Worm (Caenorhabditis elegans) whole organism, L1 larva: Measurements from ENCODE around the gene fut-3.

Experiments used
- C04F5.9 ChIP-seq: sonication (generic microtip); optimal IDR thresholded peaks from 2 replicates; lab custom pipeline; 2016; ENCODE audit warnings: missing genetic modification characterization, missing compliant biosample characterization
- aha-1 ChIP-seq: fragments of 150-350 bp; optimal IDR thresholded peaks from 2 replicates; lab custom pipeline; 2014; ENCODE audit warnings: missing biosample characterization, missing genetic modification characterization
- aly-2 ChIP-seq: fragments of 150-350 bp; optimal IDR thresholded peaks from 2 replicates; lab custom pipeline; 2014; ENCODE audit warnings: missing biosample characterization, missing genetic modification characterization
- blmp-1 ChIP-seq: fragments of 150-350 bp; optimal IDR thresholded peaks from 2 replicates; lab custom pipeline; 2014; ENCODE audit warnings: missing biosample characterization, missing genetic modification characterization
- ceh-63 ChIP-seq: fragments of 200-800 bp; sonication (Bioruptor generic); optimal IDR thresholded peaks from 2 replicates; lab custom pipeline; 2018; ENCODE audit warnings: mild to moderate bottlenecking, missing genetic modification characterization, missing compliant biosample characterization
- ceh-82 ChIP-seq, 3 experiments: fragments of 150-350 bp in 1 of 3; sonication (generic microtip) in 2 of 3; optimal IDR thresholded peaks; 2 replicates each; lab custom pipeline; 2014 to 2017; ENCODE audit warnings: missing biosample characterization in 3 of 3, missing genetic modification characterization in 3 of 3
- ceh-90 ChIP-seq: sonication (generic microtip); optimal IDR thresholded peaks from 2 replicates; lab custom pipeline; 2016; ENCODE audit warnings: missing genetic modification characterization, missing compliant biosample characterization
- ces-1 ChIP-seq: fragments of 150-350 bp; optimal IDR thresholded peaks from 2 replicates; lab custom pipeline; 2014; ENCODE audit warnings: missing biosample characterization, missing genetic modification reagents, missing genetic modification characterization
- dpl-1 ChIP-seq, 3 experiments: fragments of 150-350 bp in 2 of 3; sonication (generic microtip) in 1 of 3; optimal IDR thresholded peaks; 2 replicates each; lab custom pipeline; 2014 to 2017; ENCODE audit warnings: missing biosample characterization in 3 of 3, missing genetic modification characterization in 3 of 3, missing genetic modification reagents in 3 of 3
- efl-1 ChIP-seq, 4 experiments: fragments of 150-350 bp; optimal IDR thresholded peaks in 3 of 4; peaks in 1 of 4; 1 replicate in 1 of 4; 2 replicates in 3 of 4; lab custom pipeline; 2014; ENCODE audit warnings: missing biosample characterization in 2 of 4, missing genetic modification characterization in 2 of 4, missing genetic modification reagents in 2 of 4
- egl-13 ChIP-seq: sonication (generic microtip); optimal IDR thresholded peaks from 2 replicates; lab custom pipeline; 2016; ENCODE audit warnings: missing genotype, missing genetic modification reagents, missing genetic modification characterization, missing compliant biosample characterization
- elt-2 ChIP-seq: sonication (generic microtip); optimal IDR thresholded peaks from 2 replicates; lab custom pipeline; 2016; ENCODE audit warnings: missing genetic modification characterization, mild to moderate bottlenecking, inconsistent platforms, missing compliant biosample characterization, missing genetic modification reagents
- ets-5 ChIP-seq: fragments of 200-800 bp; sonication (Bioruptor generic); IDR thresholded peaks from 2 replicates; pipeline ENCODE4 v1.3.6; 2022; ENCODE audit warnings: missing genetic modification characterization, missing compliant biosample characterization
- fkh-4 ChIP-seq: sonication (generic microtip); optimal IDR thresholded peaks from 2 replicates; lab custom pipeline; 2016; ENCODE audit warnings: missing compliant biosample characterization, missing genetic modification characterization, borderline replicate concordance
- fos-1 ChIP-seq: fragments of 150-350 bp; optimal IDR thresholded peaks from 2 replicates; lab custom pipeline; 2014; ENCODE audit warnings: missing biosample characterization, missing genetic modification characterization
- grh-1 ChIP-seq: fragments of 200-800 bp; sonication (Bioruptor generic); IDR thresholded peaks from 2 replicates; pipeline ENCODE4 v1.3.6; 2022; ENCODE audit warnings: missing genetic modification reagents, missing genetic modification characterization, missing compliant biosample characterization
- hlh-17 ChIP-seq: fragments of 200-800 bp; sonication (Bioruptor generic); optimal IDR thresholded peaks from 2 replicates; lab custom pipeline; 2018; ENCODE audit warnings: missing genetic modification characterization, mild to moderate bottlenecking, missing compliant biosample characterization, moderate library complexity, borderline replicate concordance
- irx-1 ChIP-seq: sonication (generic microtip); optimal IDR thresholded peaks from 2 replicates; lab custom pipeline; 2016; ENCODE audit warnings: missing genetic modification characterization, missing compliant biosample characterization
- isw-1 ChIP-seq: fragments of 200-800 bp; sonication (Bioruptor generic); IDR thresholded peaks from 2 replicates; pipeline ENCODE4 v1.3.6; 2022; ENCODE audit warnings: missing genetic modification characterization, missing compliant biosample characterization
- lin-13 ChIP-seq: fragments of 150-350 bp; optimal IDR thresholded peaks from 2 replicates; lab custom pipeline; 2014; ENCODE audit warnings: missing biosample characterization, missing genetic modification reagents, missing genetic modification characterization
- lin-14 ChIP-seq: fragments of 200-800 bp; sonication (Bioruptor generic); optimal IDR thresholded peaks from 2 replicates; lab custom pipeline; 2018; ENCODE audit warnings: mild to moderate bottlenecking, missing genetic modification characterization, moderate library complexity, missing compliant biosample characterization
- lin-15B ChIP-seq: fragments of 150-350 bp; sonication (generic microtip); optimal IDR thresholded peaks from 3 replicates; lab custom pipeline; 2014; ENCODE audit warnings: missing biosample characterization, missing genetic modification characterization
- lin-35 ChIP-seq, 2 experiments: fragments of 150-350 bp; optimal IDR thresholded peaks; 2 replicates each; lab custom pipeline; 2014; ENCODE audit warnings: missing biosample characterization in 2 of 2, missing genetic modification characterization in 2 of 2, missing genetic modification reagents in 2 of 2
- lir-3 ChIP-seq: sonication (generic microtip); optimal IDR thresholded peaks from 2 replicates; lab custom pipeline; 2016; ENCODE audit warnings: mild to moderate bottlenecking, missing genetic modification characterization, moderate library complexity, missing compliant biosample characterization; ENCODE audit not compliant: poor library complexity
- lsy-2 ChIP-seq, 2 experiments: fragments of 150-350 bp; optimal IDR thresholded peaks; 2 replicates each; lab custom pipeline; 2014; ENCODE audit warnings: missing biosample characterization in 2 of 2, missing genetic modification characterization in 2 of 2
- mab-9 ChIP-seq: fragments of 200-800 bp; sonication (Bioruptor generic); IDR thresholded peaks from 2 replicates; pipeline ENCODE4 v1.3.6; 2022; ENCODE audit warnings: missing genetic modification reagents, missing genetic modification characterization, missing compliant biosample characterization
- mef-2 ChIP-seq: fragments of 150-350 bp; optimal IDR thresholded peaks from 2 replicates; lab custom pipeline; 2014; ENCODE audit warnings: missing biosample characterization, missing genetic modification characterization
- mep-1 ChIP-seq: fragments of 150-350 bp; optimal IDR thresholded peaks from 2 replicates; lab custom pipeline; 2014; ENCODE audit warnings: missing biosample characterization, missing genetic modification characterization
- nhr-19 ChIP-seq: fragments of 200-800 bp; sonication (Bioruptor generic); conservative IDR thresholded peaks from 2 replicates; pipeline ENCODE4 v1.3.6; 2022; ENCODE audit warnings: missing genetic modification characterization, missing compliant biosample characterization
- nhr-237 ChIP-seq: fragments of 150-350 bp; optimal IDR thresholded peaks from 2 replicates; lab custom pipeline; 2014; ENCODE audit warnings: missing biosample characterization, missing genetic modification characterization
- nhr-28 ChIP-seq: fragments of 150-350 bp; optimal IDR thresholded peaks from 2 replicates; lab custom pipeline; 2014; ENCODE audit warnings: missing biosample characterization, missing genetic modification characterization
- nhr-71 ChIP-seq: sonication (generic microtip); optimal IDR thresholded peaks from 2 replicates; lab custom pipeline; 2016; ENCODE audit warnings: mild to moderate bottlenecking, missing genetic modification characterization, moderate library complexity, missing compliant biosample characterization
- nhr-76 ChIP-seq: sonication (generic microtip); optimal IDR thresholded peaks from 2 replicates; lab custom pipeline; 2017; ENCODE audit warnings: missing biosample characterization, missing genetic modification characterization
- nhr-84 ChIP-seq: sonication (generic microtip); optimal IDR thresholded peaks from 2 replicates; lab custom pipeline; 2017; ENCODE audit warnings: missing biosample characterization, missing genetic modification characterization
- nhr-85 ChIP-seq: sonication (generic microtip); peaks from one replicate; lab custom pipeline; 2016; ENCODE audit warnings: missing genetic modification characterization, inconsistent platforms, missing compliant biosample characterization
- nhr-90 ChIP-seq: sonication (generic microtip); optimal IDR thresholded peaks from 2 replicates; lab custom pipeline; 2016; ENCODE audit warnings: mild to moderate bottlenecking, missing genetic modification characterization, missing compliant biosample characterization; ENCODE audit not compliant: poor library complexity
- skn-1 ChIP-seq: fragments of 150-350 bp; optimal IDR thresholded peaks from 2 replicates; lab custom pipeline; 2014; ENCODE audit warnings: missing biosample characterization, missing genetic modification characterization
- snpc-4 ChIP-seq: fragments of 150-350 bp; optimal IDR thresholded peaks from 2 replicates; lab custom pipeline; 2014; ENCODE audit warnings: missing biosample characterization, missing genetic modification characterization
- snu-23 ChIP-seq: sonication (generic microtip); optimal IDR thresholded peaks from 2 replicates; lab custom pipeline; 2016; ENCODE audit warnings: missing genetic modification characterization, missing compliant biosample characterization
- sox-4 ChIP-seq: sonication (generic microtip); optimal IDR thresholded peaks from 2 replicates; lab custom pipeline; 2016; ENCODE audit warnings: missing genetic modification characterization, missing compliant biosample characterization
- sup-37 ChIP-seq: fragments of 200-800 bp; sonication (Bioruptor generic); optimal IDR thresholded peaks from 2 replicates; lab custom pipeline; 2018; ENCODE audit warnings: mild to moderate bottlenecking, missing genetic modification characterization, missing compliant biosample characterization
- tlp-1 ChIP-seq: fragments of 150-350 bp; optimal IDR thresholded peaks from 2 replicates; lab custom pipeline; 2014; ENCODE audit warnings: missing biosample characterization, missing genetic modification characterization
- unc-30 ChIP-seq: sonication (generic microtip); optimal IDR thresholded peaks from 2 replicates; lab custom pipeline; 2017; ENCODE audit warnings: missing biosample characterization, missing genetic modification characterization
- unc-62 ChIP-seq: fragments of 150-350 bp; optimal IDR thresholded peaks from 2 replicates; lab custom pipeline; 2014; ENCODE audit warnings: missing biosample characterization, missing genetic modification reagents, missing genetic modification characterization
- vab-15 ChIP-seq: sonication (generic microtip); optimal IDR thresholded peaks from 2 replicates; lab custom pipeline; 2017; ENCODE audit warnings: missing genotype, mild to moderate bottlenecking, missing genetic modification characterization, missing compliant biosample characterization
- xbp-1 ChIP-seq: sonication (generic microtip); optimal IDR thresholded peaks from 2 replicates; lab custom pipeline; 2016; ENCODE audit warnings: missing genetic modification characterization, missing compliant biosample characterization
- zag-1 ChIP-seq: fragments of 150-350 bp; optimal IDR thresholded peaks from 2 replicates; lab custom pipeline; 2014; ENCODE audit warnings: missing biosample characterization, missing genetic modification characterization
- zip-4 ChIP-seq: fragments of 200-800 bp; sonication (Bioruptor generic); optimal IDR thresholded peaks from 2 replicates; lab custom pipeline; 2018; ENCODE audit warnings: mild to moderate bottlenecking, missing genetic modification characterization, moderate library complexity, missing compliant biosample characterization
- ztf-4 ChIP-seq: fragments of 150-350 bp; optimal IDR thresholded peaks from 2 replicates; lab custom pipeline; 2014; ENCODE audit warnings: missing biosample characterization, missing genetic modification characterization

The fut-3 gene

ce11 chrII:5663180-5663791 is 3.7 kb upstream of the fut-3 start (continued):
- TF ChIP-seq nhr-28 (tag; lab: Kevin White, UChicago) (no peak), ces-1 (GFP tag; lab: Kevin White, UChicago) (no peak), tlp-1 (tag; lab: Kevin White, UChicago) (no peak), lin-13 (no peak), C04F5.9 (tag; lab: Kevin White, UChicago) (no peak), lin-15B (tag; lab: Kevin White, UChicago) (no peak), mef-2 (tag; lab: Kevin White, UChicago) (peak; percentile 48), blmp-1 (peak; percentile 59), ets-5 (GFP tag; lab: Robert Waterston, UW) (no peak), lsy-2 (tag; optimal IDR thresholded peaks at IDR 0.05; lab: Kevin White, UChicago) (peak; percentile 20 to 29), snpc-4 (tag; lab: Kevin White, UChicago) (no peak), vab-15 (tag; lab: Kevin White, UChicago) (no peak), lir-3 (no peak), irx-1 (tag; lab: Kevin White, UChicago) (no peak), aly-2 (tag; lab: Kevin White, UChicago) (no peak), efl-1 (optimal IDR thresholded peaks at IDR 0.05; lab: Kevin White, UChicago) (no peak), efl-1 (GFP tag; optimal IDR thresholded peaks at IDR 0.05 in 1 of 2; lab: Kevin White, UChicago) (no peak), ceh-90 (tag; lab: Kevin White, UChicago) (no peak), unc-62 (GFP tag; lab: Kevin White, UChicago) (no peak), lin-35 (GFP tag; optimal IDR thresholded peaks at IDR 0.05; lab: Kevin White, UChicago) (peak in 1 of 2 experiments; percentile 6), nhr-85 (no peak), fkh-4 (tag; lab: Kevin White, UChicago) (no peak), fos-1 (tag; lab: Kevin White, UChicago) (no peak), elt-2 (no peak), grh-1 (GFP tag; lab: Robert Waterston, UW) (no peak), ceh-63 (no peak), zag-1 (tag; lab: Kevin White, UChicago) (no peak), nhr-237 (tag; lab: Kevin White, UChicago) (no peak), zip-4 (GFP tag; lab: Kevin White, UChicago) (no peak), lin-14 (peak; percentile 55), sox-4 (no peak), nhr-84 (no peak), snu-23 (peak; percentile 41), xbp-1 (tag; lab: Kevin White, UChicago) (peak; percentile 2), sup-37 (GFP tag; lab: Kevin White, UChicago) (no peak), skn-1 (tag; lab: Kevin White, UChicago) (no peak), aha-1 (tag; lab: Kevin White, UChicago) (no peak), dpl-1 (GFP tag; optimal IDR thresholded peaks at IDR 0.05; lab: Kevin White, UChicago) (no peak), ceh-82 (tag; optimal IDR thresholded peaks at IDR 0.05; lab: Kevin White, UChicago) (no peak), nhr-19 (GFP tag; lab: Robert Waterston, UW) (no peak; the same call in 1 of the 2 replicates), nhr-76 (tag; lab: Kevin White, UChicago) (no peak), egl-13 (tag; lab: Kevin White, UChicago) (no peak), unc-30 (tag; lab: Kevin White, UChicago) (no peak), mep-1 (tag; lab: Kevin White, UChicago) (no peak), hlh-17 (GFP tag; lab: Kevin White, UChicago) (no peak), nhr-71 (tag; lab: Kevin White, UChicago) (peak; percentile 43), ztf-4 (tag; lab: Kevin White, UChicago) (no peak), mab-9 (GFP tag; lab: Robert Waterston, UW) (no peak), nhr-90 (no peak), isw-1 (GFP tag; lab: Robert Waterston, UW) (no peak)
